Fruit fly (Drosophila melanogaster): ENCODE data around the gene Ir75d.

The Ir75d gene

dm6 chr3L:18911082-18911481 lies at the start of gene Ir75d:
Gene Ir75d (minus strand): TSS chr3L:18911182.
- TF ChIP-seq CG8478 (optimal IDR thresholded peaks at IDR 0.05), result no peak
- TF ChIP-seq CTCF (optimal IDR thresholded peaks at IDR 0.05), result no peak

- TF ChIP-seq CTCF (optimal IDR thresholded peaks at IDR 0.05) (no peak), CG8478 (optimal IDR thresholded peaks at IDR 0.05) (no peak)
These were observed 46.0 kb upstream of the Ir75d start for dm6 chr3L:18957032-18957431.

dm6 chr3L:18952399-18952798 lies 41.4 kb upstream of the Ir75d start:
- TF ChIP-seq CTCF (optimal IDR thresholded peaks at IDR 0.05), result no peak
- no peak for TF ChIP-seq CG8478 (optimal IDR thresholded peaks at IDR 0.05)

- TF ChIP-seq CTCF (optimal IDR thresholded peaks at IDR 0.05), result no peak
- TF ChIP-seq CG8478 (optimal IDR thresholded peaks at IDR 0.05), result no peak
These were observed 39.4 kb upstream of the Ir75d start, which contains the start of gene CG6836 for dm6 chr3L:18950359-18950758. Gene CG6836 (plus strand): TSS chr3L:18950629.

dm6 chr3L:18949137-18949536 lies 38.2 kb upstream of the Ir75d start:
- TF ChIP-seq CG8478 (optimal IDR thresholded peaks at IDR 0.05) (no peak), CTCF (optimal IDR thresholded peaks at IDR 0.05) (no peak)

- peak in 1 of 2 experiments; percentile 11 for TF ChIP-seq CTCF (optimal IDR thresholded peaks at IDR 0.05)
- no peak for TF ChIP-seq CG8478 (optimal IDR thresholded peaks at IDR 0.05)
These were observed 36.0 kb upstream of the Ir75d start for dm6 chr3L:18946956-18947355.

dm6 chr3L:18945938-18946337 lies 35.0 kb upstream of the Ir75d start, which contains the start of gene CG32204:
Gene CG32204 (minus strand): TSS chr3L:18946038.
- TF ChIP-seq CG8478 (optimal IDR thresholded peaks at IDR 0.05) (no peak), CTCF (optimal IDR thresholded peaks at IDR 0.05) (no peak)

dm6 chr3L:18924790-18925189 lies 13.8 kb upstream of the Ir75d start, which contains the start of gene CG43049:
Gene CG43049 (plus strand): TSS chr3L:18925090.
- TF ChIP-seq CG8478 (optimal IDR thresholded peaks at IDR 0.05) (no peak), CTCF (optimal IDR thresholded peaks at IDR 0.05) (no peak)

dm6 chr3L:18922086-18922485 lies 11.1 kb upstream of the Ir75d start, which contains the start of gene CG3819:
Gene CG3819 (minus strand): TSS chr3L:18922108.
- no peak for TF ChIP-seq CTCF (optimal IDR thresholded peaks at IDR 0.05)
- TF ChIP-seq CG8478 (optimal IDR thresholded peaks at IDR 0.05), result no peak

dm6 chr3L:18920219-18920618 lies 9.2 kb upstream of the Ir75d start, which contains the start of gene CG18223:
Gene CG18223 (minus strand): TSS chr3L:18920319.
- no peak for TF ChIP-seq CTCF (optimal IDR thresholded peaks at IDR 0.05)
- TF ChIP-seq CG8478 (optimal IDR thresholded peaks at IDR 0.05), result no peak

- no peak for TF ChIP-seq CG8478 (optimal IDR thresholded peaks at IDR 0.05)
- no peak for TF ChIP-seq CTCF (optimal IDR thresholded peaks at IDR 0.05)
These were observed 6.3 kb upstream of the Ir75d start, which contains the start of gene CG6839 for dm6 chr3L:18917281-18917680. Gene CG6839 (plus strand): TSS chr3L:18917581.

dm6 chr3L:18916466-18916865 lies 5.5 kb upstream of the Ir75d start:
- TF ChIP-seq CTCF (optimal IDR thresholded peaks at IDR 0.05), result peak; percentile 71 to 77
- TF ChIP-seq CG8478 (optimal IDR thresholded peaks at IDR 0.05), result no peak

- TF ChIP-seq CTCF (optimal IDR thresholded peaks at IDR 0.05) (peak; percentile 38 to 70), CG8478 (optimal IDR thresholded peaks at IDR 0.05) (no peak)
These were observed 3.2 kb upstream of the Ir75d start, which contains the start of gene COX6AL2 for dm6 chr3L:18914100-18914683. Gene COX6AL2 (minus strand): TSS chr3L:18914150.

dm6 chr3L:18904772-18905601 lies 6.0 kb downstream of the Ir75d start, which contains the start of the genes CSN1b and Prp6:
Gene CSN1b (minus strand): TSS chr3L:18904930.
Gene Prp6 (plus strand): TSS chr3L:18905372.
- TF ChIP-seq CG8478 (optimal IDR thresholded peaks at IDR 0.05) (no peak), CTCF (optimal IDR thresholded peaks at IDR 0.05) (no peak)

dm6 chr3L:18901411-18901810 lies 9.6 kb downstream of the Ir75d start, which contains the start of the genes arx and CG6843:
Gene arx (minus strand): TSS chr3L:18901554.
Gene CG6843 (plus strand): TSS chr3L:18901594.
- TF ChIP-seq CG8478 (optimal IDR thresholded peaks at IDR 0.05) (no peak), CTCF (optimal IDR thresholded peaks at IDR 0.05) (peak in 1 of 2 experiments; percentile 34)

Data from S2 (cell line).